Fruit fly (Drosophila melanogaster): Measurements from ENCODE around the gene Tsp3A.

Gene Tsp3A

DNA sequence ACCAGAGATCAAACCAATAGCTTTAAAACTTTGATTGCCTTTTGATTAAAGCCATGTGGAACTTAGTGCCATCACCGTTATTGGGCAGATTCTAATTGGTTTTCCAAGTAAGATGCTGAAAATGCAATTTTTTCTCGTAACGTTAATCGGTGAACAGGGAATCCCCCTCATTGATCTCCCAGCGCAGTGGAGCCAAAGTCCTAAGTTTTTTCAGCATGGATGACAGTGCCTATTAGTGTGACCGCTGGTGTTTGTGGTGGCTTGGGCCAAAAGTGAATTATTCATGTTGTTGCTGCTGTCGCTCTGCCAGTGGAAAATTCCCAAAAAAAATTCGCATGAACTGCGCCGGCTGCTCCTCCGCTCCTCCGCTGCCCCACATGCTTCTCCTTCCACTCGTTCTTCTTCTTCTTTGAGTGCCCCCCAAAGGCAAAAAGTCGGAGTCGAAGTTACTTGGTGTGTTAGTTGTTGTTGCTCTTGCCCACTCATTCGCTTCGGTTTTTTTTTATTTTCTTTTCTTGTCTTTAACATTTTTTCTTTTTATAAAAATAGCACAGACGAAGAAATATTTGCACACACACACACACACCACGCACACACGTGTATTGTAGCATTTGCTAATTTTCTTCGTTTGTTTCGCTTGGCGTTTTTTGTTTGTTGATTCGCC lies 28.5 kb upstream of the Tsp3A start (continued):
- TF ChIP-seq CG15336 (GFP tag; IDR thresholded peaks at IDR 0.05) = peak; percentile 83
- peak; percentile 66 for TF ChIP-seq lz (GFP tag; optimal IDR thresholded peaks at IDR 0.05)
- peak; percentile 46 for TF ChIP-seq CG3919 (GFP tag; optimal IDR thresholded peaks at IDR 0.05)
- peak; percentile 0 for TF ChIP-seq CG6854 (GFP tag; optimal IDR thresholded peaks at IDR 0.05)
- TF ChIP-seq Met (GFP tag; optimal IDR thresholded peaks at IDR 0.05) = peak; percentile 71
- TF ChIP-seq CG8319 (GFP tag; optimal IDR thresholded peaks at IDR 0.05) = peak; percentile 34
- TF ChIP-seq CG6792 (GFP tag; optimal IDR thresholded peaks at IDR 0.05) = peak; percentile 16
- TF ChIP-seq Eip78C (GFP tag) = peak; percentile 73
- TF ChIP-seq Ets96B (tag; optimal IDR thresholded peaks at IDR 0.05) = peak; percentile 27
- TF ChIP-seq dac (GFP tag; optimal IDR thresholded peaks at IDR 0.05) = peak; percentile 66
- TF ChIP-seq OdsH (GFP tag; optimal IDR thresholded peaks at IDR 0.05) = peak; percentile 60
- peak; percentile 57 for TF ChIP-seq pdm3 (GFP tag; optimal IDR thresholded peaks at IDR 0.05)
- peak; percentile 24 for TF ChIP-seq Blimp-1 (GFP tag; optimal IDR thresholded peaks at IDR 0.05)
- TF ChIP-seq CG6163 (GFP tag; IDR thresholded peaks at IDR 0.05) = peak; percentile 15
- TF ChIP-seq dsx (GFP tag; optimal IDR thresholded peaks at IDR 0.05; ENCODE audit: poor library complexity, severe bottlenecking) = no peak
- TF ChIP-seq fkh (GFP tag; optimal IDR thresholded peaks at IDR 0.05) = no peak
- peak; percentile 43 for TF ChIP-seq CG10669 (GFP tag; optimal IDR thresholded peaks at IDR 0.05)
- TF ChIP-seq CG11902 (GFP tag; optimal IDR thresholded peaks at IDR 0.05) = peak; percentile 37
- TF ChIP-seq cyc (GFP tag; optimal IDR thresholded peaks at IDR 0.05) = peak; percentile 62
- TF ChIP-seq fd85E (GFP tag; optimal IDR thresholded peaks at IDR 0.05) = no peak
- peak; percentile 52 for TF ChIP-seq CG7368 (GFP tag; optimal IDR thresholded peaks at IDR 0.05)
- peak; percentile 26 for TF ChIP-seq Eip75B (GFP tag; optimal IDR thresholded peaks at IDR 0.05)
- peak; percentile 18 for TF ChIP-seq CG34406 (GFP tag; optimal IDR thresholded peaks at IDR 0.05)
- TF ChIP-seq Eip93F (GFP tag; optimal IDR thresholded peaks at IDR 0.05) = peak; percentile 66
- peak; percentile 57 for TF ChIP-seq Smox (GFP tag; optimal IDR thresholded peaks at IDR 0.05)
- peak; percentile 45 for TF ChIP-seq Sox15 (GFP tag; optimal IDR thresholded peaks at IDR 0.05)
- peak; percentile 58 for TF ChIP-seq CG6276 (GFP tag; optimal IDR thresholded peaks at IDR 0.05)
- TF ChIP-seq acj6 (GFP tag; optimal IDR thresholded peaks at IDR 0.05) = peak; percentile 60
- TF ChIP-seq CG8119 (GFP tag; IDR thresholded peaks at IDR 0.05) = peak; percentile 54
- TF ChIP-seq Lpt (GFP tag; optimal IDR thresholded peaks at IDR 0.05) = peak; percentile 14

DNA sequence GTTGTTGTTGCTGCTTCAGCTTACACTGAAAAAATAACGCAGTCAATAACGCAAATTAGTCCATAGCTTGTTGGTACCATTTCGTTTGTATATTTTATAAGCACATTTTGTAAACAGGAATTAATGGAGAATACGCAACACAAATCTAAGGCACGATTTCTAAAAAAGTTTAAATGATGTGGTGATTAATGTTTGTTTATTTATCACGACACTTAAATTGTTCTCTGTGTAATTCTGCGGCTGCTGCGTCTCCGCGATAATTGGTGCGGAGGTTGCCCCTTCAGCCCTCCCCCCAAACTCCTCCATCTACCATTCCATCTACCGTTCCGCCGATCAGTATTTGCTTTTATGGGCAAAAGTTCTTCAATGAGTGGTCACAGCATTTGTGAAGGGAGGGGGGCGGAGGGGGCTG lies 27.9 kb upstream of the Tsp3A start:
- TF ChIP-seq acj6 (GFP tag; optimal IDR thresholded peaks at IDR 0.05) (peak; percentile 89), CG10669 (GFP tag; optimal IDR thresholded peaks at IDR 0.05) (peak; percentile 92), Hr38 (GFP tag; optimal IDR thresholded peaks at IDR 0.05) (no peak), Hr4 (GFP tag; optimal IDR thresholded peaks at IDR 0.05) (peak; percentile 93), Smox (GFP tag; optimal IDR thresholded peaks at IDR 0.05) (peak; percentile 86), CG6276 (GFP tag; optimal IDR thresholded peaks at IDR 0.05) (peak; percentile 88), CG8119 (GFP tag; IDR thresholded peaks at IDR 0.05) (peak; percentile 91), CG32006 (GFP tag; optimal IDR thresholded peaks at IDR 0.05) (peak; percentile 88), cyc (GFP tag; optimal IDR thresholded peaks at IDR 0.05) (peak; percentile 89), CG31627 (GFP tag; optimal IDR thresholded peaks at IDR 0.05) (peak; percentile 90), dac (GFP tag; optimal IDR thresholded peaks at IDR 0.05) (peak; percentile 83), CG15336 (GFP tag; IDR thresholded peaks at IDR 0.05) (peak; percentile 91), CG10631 (GFP tag; optimal IDR thresholded peaks at IDR 0.05) (peak; percentile 83), Hr39 (GFP tag; optimal IDR thresholded peaks at IDR 0.05) (peak; percentile 92), topi (GFP tag; optimal IDR thresholded peaks at IDR 0.05) (peak; percentile 92), ss (GFP tag; optimal IDR thresholded peaks at IDR 0.05) (peak; percentile 84 to 89), CG11902 (GFP tag; optimal IDR thresholded peaks at IDR 0.05) (peak; percentile 76), CG9139 (GFP tag; optimal IDR thresholded peaks at IDR 0.05) (peak; percentile 76), fkh (GFP tag; optimal IDR thresholded peaks at IDR 0.05) (no peak), lz (GFP tag; optimal IDR thresholded peaks at IDR 0.05) (peak; percentile 90), vri (GFP tag; optimal IDR thresholded peaks at IDR 0.05) (peak; percentile 82), CG3919 (GFP tag; optimal IDR thresholded peaks at IDR 0.05) (peak; percentile 91), CG3032 (tag; optimal IDR thresholded peaks at IDR 0.05) (peak; percentile 91), pdm3 (GFP tag; optimal IDR thresholded peaks at IDR 0.05) (peak; percentile 92), dsx (GFP tag; optimal IDR thresholded peaks at IDR 0.05; ENCODE audit: poor library complexity, severe bottlenecking) (peak; percentile 83), CG11762 (GFP tag; optimal IDR thresholded peaks at IDR 0.05; ENCODE audit: insufficient read depth) (peak; percentile 90), CG6808 (GFP tag; optimal IDR thresholded peaks at IDR 0.05) (peak; percentile 90), CG4318 (GFP tag; optimal IDR thresholded peaks at IDR 0.05) (peak; percentile 79), fd85E (GFP tag; optimal IDR thresholded peaks at IDR 0.05) (peak; percentile 66), eg (GFP tag; IDR thresholded peaks at IDR 0.05) (peak; percentile 89), Lpt (GFP tag; optimal IDR thresholded peaks at IDR 0.05) (peak; percentile 85), OdsH (GFP tag; optimal IDR thresholded peaks at IDR 0.05) (peak; percentile 84), Sox15 (GFP tag; optimal IDR thresholded peaks at IDR 0.05) (peak; percentile 77), CG8319 (GFP tag; optimal IDR thresholded peaks at IDR 0.05) (peak; percentile 87), Gug (GFP tag; IDR thresholded peaks at IDR 0.05) (peak; percentile 88)
